Worm (Caenorhabditis elegans) whole organism, young adult: Measurements from ENCODE around the gene C14C6.2.

Source experiments
- B0035.1 ChIP-seq: sonication (generic microtip); optimal IDR thresholded peaks from 2 replicates; lab custom pipeline; 2016; ENCODE audit warnings: missing genetic modification characterization, mild to moderate bottlenecking, missing compliant biosample characterization, missing genotype, missing genetic modification reagents
- F37B4.10 ChIP-seq: fragments of 200-800 bp; sonication (Bioruptor generic); IDR thresholded peaks from 2 replicates; pipeline ENCODE4 v1.3.6; 2022; ENCODE audit warnings: missing genetic modification characterization, missing compliant biosample characterization
- F57A8.1 ChIP-seq: fragments of 200-800 bp; sonication (Bioruptor generic); optimal IDR thresholded peaks from 2 replicates; lab custom pipeline; 2018; ENCODE audit warnings: mild to moderate bottlenecking, missing genetic modification characterization, moderate library complexity, missing compliant biosample characterization
- F57C9.4 ChIP-seq: sonication (generic microtip); optimal IDR thresholded peaks from 2 replicates; lab custom pipeline; 2017; ENCODE audit warnings: mild to moderate bottlenecking, missing genetic modification characterization, missing compliant biosample characterization
- K11D2.4 ChIP-seq: fragments of 200-800 bp; sonication (Bioruptor generic); IDR thresholded peaks from 2 replicates; pipeline ENCODE4 v1.3.6; 2022; ENCODE audit warnings: missing genetic modification reagents, missing genetic modification characterization, missing compliant biosample characterization
- K12H6.12 ChIP-seq: fragments of 200-800 bp; sonication (Bioruptor generic); optimal IDR thresholded peaks from 2 replicates; lab custom pipeline; 2018; ENCODE audit warnings: mild to moderate bottlenecking, missing genetic modification characterization, missing compliant biosample characterization
- ZK185.1 ChIP-seq: sonication (generic microtip); optimal IDR thresholded peaks from 2 replicates; lab custom pipeline; 2016; ENCODE audit warnings: mild to moderate bottlenecking, missing genetic modification characterization, missing compliant biosample characterization; ENCODE audit not compliant: poor library complexity, severe bottlenecking
- akir-1 ChIP-seq: fragments of 200-800 bp; sonication (Bioruptor generic); optimal IDR thresholded peaks from 2 replicates; lab custom pipeline; 2018; ENCODE audit warnings: mild to moderate bottlenecking, missing genetic modification characterization, moderate library complexity, missing compliant biosample characterization
- bed-2 ChIP-seq: fragments of 200-800 bp; sonication (Bioruptor generic); IDR thresholded peaks from 2 replicates; pipeline ENCODE4 v1.3.6; 2022; ENCODE audit warnings: missing genetic modification reagents, missing genetic modification characterization, missing compliant biosample characterization
- ccch-3 ChIP-seq: fragments of 200-800 bp; sonication (Bioruptor generic); optimal IDR thresholded peaks from 2 replicates; lab custom pipeline; 2018; ENCODE audit warnings: mild to moderate bottlenecking, missing genetic modification characterization, missing compliant biosample characterization
- cebp-2 ChIP-seq: fragments of 200-800 bp; sonication (Bioruptor generic); IDR thresholded peaks from 2 replicates; pipeline ENCODE4 v1.3.6; 2022; ENCODE audit warnings: missing genetic modification characterization, missing compliant biosample characterization
- ceh-27 ChIP-seq: fragments of 200-800 bp; sonication (Bioruptor generic); optimal IDR thresholded peaks from 2 replicates; lab custom pipeline; 2018; ENCODE audit warnings: mild to moderate bottlenecking, missing genetic modification characterization, moderate library complexity, missing compliant biosample characterization
- chd-7 ChIP-seq: sonication (generic microtip); optimal IDR thresholded peaks from 2 replicates; lab custom pipeline; 2016; ENCODE audit warnings: mild to moderate bottlenecking, missing genetic modification characterization, moderate library complexity, missing compliant biosample characterization
- die-1 ChIP-seq: sonication (generic microtip); optimal IDR thresholded peaks from 2 replicates; lab custom pipeline; 2016; ENCODE audit warnings: missing genotype, mild to moderate bottlenecking, missing genetic modification characterization, missing compliant biosample characterization
- egl-18 ChIP-seq: fragments of 200-800 bp; sonication (Bioruptor generic); IDR thresholded peaks from 2 replicates; pipeline ENCODE4 v1.3.6; 2022; ENCODE audit warnings: missing genetic modification reagents, missing genetic modification characterization, missing compliant biosample characterization
- ekl-4 ChIP-seq: fragments of 200-800 bp; sonication (Bioruptor generic); IDR thresholded peaks from 2 replicates; pipeline ENCODE4 v1.3.6; 2022; ENCODE audit warnings: missing genetic modification reagents, missing genetic modification characterization, missing compliant biosample characterization
- ets-4 ChIP-seq: fragments of 200-800 bp; sonication (Bioruptor generic); optimal IDR thresholded peaks from 2 replicates; lab custom pipeline; 2018; ENCODE audit warnings: mild to moderate bottlenecking, missing genetic modification characterization, missing compliant biosample characterization
- fkh-3 ChIP-seq: sonication (generic microtip); optimal IDR thresholded peaks from 2 replicates; lab custom pipeline; 2016; ENCODE audit warnings: mild to moderate bottlenecking, missing genetic modification characterization, missing compliant biosample characterization
- gei-17 ChIP-seq: fragments of 200-800 bp; sonication (Bioruptor generic); optimal IDR thresholded peaks from 2 replicates; lab custom pipeline; 2018; ENCODE audit warnings: mild to moderate bottlenecking, missing genetic modification characterization, missing compliant biosample characterization
- hlh-26 ChIP-seq: fragments of 200-800 bp; sonication (Bioruptor generic); conservative IDR thresholded peaks from 2 replicates; pipeline ENCODE4 v1.3.6; 2022; ENCODE audit warnings: missing genetic modification reagents, missing genetic modification characterization, missing compliant biosample characterization
- hrde-1 ChIP-seq: sonication (generic microtip); optimal IDR thresholded peaks from 2 replicates; lab custom pipeline; 2016; ENCODE audit warnings: missing genetic modification characterization, mild to moderate bottlenecking, missing compliant biosample characterization, moderate library complexity, missing genotype, missing genetic modification reagents, borderline replicate concordance
- let-526 ChIP-seq: fragments of 200-800 bp; sonication (Bioruptor generic); IDR thresholded peaks from 2 replicates; pipeline ENCODE4 v1.3.6; 2022; ENCODE audit warnings: missing genetic modification reagents, missing genetic modification characterization, missing compliant biosample characterization
- let-607 ChIP-seq, 2 experiments: fragments of 200-800 bp in 1 of 2; sonication (Bioruptor generic) in 1 of 2; sonication (generic microtip) in 1 of 2; optimal IDR thresholded peaks; 2 replicates each; lab custom pipeline; 2016 to 2018; ENCODE audit warnings: mild to moderate bottlenecking in 2 of 2, missing compliant biosample characterization in 2 of 2, missing genetic modification characterization in 2 of 2, moderate library complexity in 2 of 2, missing genotype in 1 of 2
- lin-26 ChIP-seq: fragments of 200-800 bp; sonication (Bioruptor generic); IDR thresholded peaks from 2 replicates; pipeline ENCODE4 v1.3.6; 2022; ENCODE audit warnings: missing genetic modification reagents, missing genetic modification characterization, missing compliant biosample characterization
- lir-1 ChIP-seq: fragments of 200-800 bp; sonication (Bioruptor generic); conservative IDR thresholded peaks from 2 replicates; pipeline ENCODE4 v1.3.6; 2022; ENCODE audit warnings: missing genetic modification reagents, missing genetic modification characterization, missing compliant biosample characterization
- madf-3 ChIP-seq: fragments of 200-800 bp; sonication (Bioruptor generic); IDR thresholded peaks from 2 replicates; pipeline ENCODE4 v1.3.6; 2022; ENCODE audit warnings: missing genetic modification reagents, missing genetic modification characterization, missing compliant biosample characterization
- madf-8 ChIP-seq: fragments of 200-800 bp; sonication (Bioruptor generic); conservative IDR thresholded peaks from 2 replicates; pipeline ENCODE4 v1.3.6; 2022; ENCODE audit warnings: missing genetic modification reagents, missing genetic modification characterization, missing compliant biosample characterization
- mcd-1 ChIP-seq: fragments of 200-800 bp; sonication (Bioruptor generic); IDR thresholded peaks from 2 replicates; pipeline ENCODE4 v1.3.6; 2022; ENCODE audit warnings: missing genetic modification reagents, missing genetic modification characterization, missing compliant biosample characterization
- mel-28 ChIP-seq: sonication (generic microtip); optimal IDR thresholded peaks from 2 replicates; lab custom pipeline; 2016; ENCODE audit warnings: borderline replicate concordance, mild to moderate bottlenecking, missing genetic modification characterization, missing compliant biosample characterization
- mes-4 ChIP-seq: sonication (generic microtip); optimal IDR thresholded peaks from 2 replicates; lab custom pipeline; 2016; ENCODE audit warnings: missing genotype, missing genetic modification characterization, missing compliant biosample characterization
- mxl-1 ChIP-seq: sonication (generic microtip); optimal IDR thresholded peaks from 2 replicates; lab custom pipeline; 2016; ENCODE audit warnings: missing genetic modification characterization, missing compliant biosample characterization
- nfya-2 ChIP-seq: fragments of 200-800 bp; sonication (Bioruptor generic); IDR thresholded peaks from 2 replicates; pipeline ENCODE4 v1.3.6; 2022; ENCODE audit warnings: missing genetic modification reagents, missing genetic modification characterization, missing compliant biosample characterization
- nhr-179 ChIP-seq: sonication (generic microtip); optimal IDR thresholded peaks from 2 replicates; lab custom pipeline; 2016; ENCODE audit warnings: mild to moderate bottlenecking, missing genetic modification characterization, missing compliant biosample characterization
- nhr-27 ChIP-seq: fragments of 200-800 bp; sonication (Bioruptor generic); optimal IDR thresholded peaks from 2 replicates; lab custom pipeline; 2018; ENCODE audit warnings: mild to moderate bottlenecking, missing genetic modification characterization, moderate library complexity, missing compliant biosample characterization
- repo-1 ChIP-seq: sonication (generic microtip); optimal IDR thresholded peaks from 2 replicates; lab custom pipeline; 2017; ENCODE audit warnings: mild to moderate bottlenecking, missing genetic modification characterization, missing compliant biosample characterization
- sdz-38 ChIP-seq: sonication (generic microtip); optimal IDR thresholded peaks from 2 replicates; lab custom pipeline; 2016; ENCODE audit warnings: missing genotype, missing genetic modification characterization, missing compliant biosample characterization
- sea-2 ChIP-seq: fragments of 200-800 bp; sonication (Bioruptor generic); IDR thresholded peaks from 2 replicates; pipeline ENCODE4 v1.3.6; 2022; ENCODE audit warnings: missing genetic modification characterization, missing compliant biosample characterization
- snpc-4 ChIP-seq, 5 experiments: fragments of 150-350 bp in 1 of 5; sonication (generic microtip) in 4 of 5; optimal IDR thresholded peaks; 2 replicates each; lab custom pipeline; 2014 to 2018; ENCODE audit warnings: missing genetic modification characterization in 5 of 5, missing biosample characterization in 3 of 5, antibody characterized with exemption in 2 of 5, mild to moderate bottlenecking in 2 of 5, missing compliant biosample characterization in 2 of 5, missing genotype in 2 of 5, moderate library complexity in 2 of 5, missing genetic modification reagents in 1 of 5
- tlf-1 ChIP-seq: fragments of 200-800 bp; sonication (Bioruptor generic); optimal IDR thresholded peaks from 2 replicates; lab custom pipeline; 2018; ENCODE audit warnings: mild to moderate bottlenecking, missing genetic modification characterization, missing compliant biosample characterization
- zfh-2 ChIP-seq: fragments of 200-800 bp; sonication (Bioruptor generic); conservative IDR thresholded peaks from 2 replicates; pipeline ENCODE4 v1.3.6; 2022; ENCODE audit warnings: missing genetic modification reagents, missing genetic modification characterization, missing compliant biosample characterization
- ztf-25 ChIP-seq: fragments of 200-800 bp; sonication (Bioruptor generic); IDR thresholded peaks from 2 replicates; pipeline ENCODE4 v1.3.6; 2022; ENCODE audit warnings: missing genetic modification reagents, missing genetic modification characterization, missing compliant biosample characterization
- ztf-28 ChIP-seq: fragments of 200-800 bp; sonication (Bioruptor generic); IDR thresholded peaks from 2 replicates; pipeline ENCODE4 v1.3.6; 2022; ENCODE audit warnings: missing genetic modification reagents, missing genetic modification characterization, missing compliant biosample characterization

Gene C14C6.2

ce11 chrV:590182-590581, 27.2 kb downstream of the C14C6.2 start, which contains the start of gene ZK488.6:
TSS of gene ZK488.6 (plus strand) at chrV:590482.
- no peak for TF ChIP-seq mcd-1
- TF ChIP-seq cebp-2 (GFP tag; lab: Robert Waterston, UW), result no peak
- no peak for TF ChIP-seq egl-18 (GFP tag; lab: Robert Waterston, UW)
- TF ChIP-seq, all 124 proteins: peak for 0

ce11 chrV:592959-593358, 30.0 kb downstream of the C14C6.2 start, which contains the start of gene ZK488.5:
TSS of gene ZK488.5 (plus strand) at chrV:593259.
- no peak for TF ChIP-seq chd-7 (tag; lab: Kevin White, UChicago)
- TF ChIP-seq sdz-38 (tag; lab: Kevin White, UChicago), result no peak
- no peak for TF ChIP-seq K12H6.12 (tag; lab: Kevin White, UChicago)
- TF ChIP-seq nfya-2 (GFP tag; lab: Robert Waterston, UW), result no peak
- no peak for TF ChIP-seq zfh-2 (GFP tag; lab: Robert Waterston, UW)
- TF ChIP-seq nhr-27, result no peak
- no peak for TF ChIP-seq tlf-1 (GFP tag; lab: Kevin White, UChicago)
- no peak for TF ChIP-seq ekl-4 (GFP tag; lab: Robert Waterston, UW)
- no peak for TF ChIP-seq ceh-27 (GFP tag; lab: Kevin White, UChicago)
- no peak for TF ChIP-seq ZK185.1 (tag; lab: Kevin White, UChicago)
- TF ChIP-seq mes-4 (tag; lab: Kevin White, UChicago), result no peak
- TF ChIP-seq gei-17 (GFP tag; lab: Kevin White, UChicago), result no peak
- no peak for TF ChIP-seq fkh-3
- TF ChIP-seq mcd-1, result no peak
- no peak for TF ChIP-seq mxl-1
- no peak for TF ChIP-seq ets-4 (GFP tag; lab: Kevin White, UChicago)
- no peak for TF ChIP-seq let-526 (GFP tag; lab: Robert Waterston, UW)

DNA sequence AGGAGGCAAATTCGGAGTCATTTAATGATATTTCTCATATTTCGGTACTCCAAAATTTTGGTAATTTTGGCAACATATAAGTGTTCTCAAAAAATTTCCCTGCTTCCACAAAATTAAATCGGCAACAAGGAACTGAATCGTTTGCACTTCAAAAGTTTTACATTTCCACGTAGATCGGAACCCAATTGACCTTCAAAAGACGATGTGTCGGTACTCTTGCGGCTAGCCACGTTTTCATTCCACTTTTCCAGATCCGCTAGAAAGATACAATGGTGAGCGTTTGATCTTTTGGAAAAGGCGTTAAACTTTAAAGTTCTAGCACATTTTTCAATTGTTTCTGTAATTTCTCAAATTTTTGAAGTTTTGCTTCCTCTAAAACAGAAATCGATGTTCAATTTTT, 34.0 kb downstream of the C14C6.2 start:
- TF ChIP-seq bed-2 (GFP tag; lab: Robert Waterston, UW), result no peak

ce11 chrV:597823-598222, 34.9 kb downstream of the C14C6.2 start:
- TF ChIP-seq nhr-179 (tag; lab: Kevin White, UChicago) (no peak), F57C9.4 (no peak), let-607 (tag; optimal IDR thresholded peaks at IDR 0.05; lab: Kevin White, UChicago) (no peak), sea-2 (GFP tag; lab: Robert Waterston, UW) (no peak), B0035.1 (no peak), lir-1 (GFP tag; lab: Robert Waterston, UW) (no peak), lin-26 (GFP tag; lab: Robert Waterston, UW) (no peak), hrde-1 (tag; lab: Kevin White, UChicago) (no peak)
- TF ChIP-seq, all 124 proteins: peak for 0

DNA sequence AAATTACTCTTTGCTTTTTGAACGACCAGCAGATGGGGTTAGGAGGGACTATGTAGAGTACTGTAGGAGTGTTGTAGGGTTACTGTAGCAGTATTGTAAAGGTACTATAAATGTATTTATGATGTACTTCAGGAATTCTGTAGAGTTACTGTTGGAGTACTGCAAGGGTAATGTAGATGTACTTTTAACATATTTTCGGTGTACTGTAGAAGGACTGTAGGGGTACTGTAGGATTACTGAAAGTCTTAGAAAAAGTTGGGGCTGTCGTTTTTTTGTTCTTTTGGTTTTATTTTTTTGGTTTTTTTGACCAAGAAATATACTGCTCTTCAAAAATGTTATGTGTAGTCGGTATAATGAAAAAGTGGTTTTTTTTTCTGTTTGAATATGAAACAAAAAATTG, 35.7 kb downstream of the C14C6.2 start:
- TF ChIP-seq mel-28 (no peak), madf-3 (GFP tag; lab: Robert Waterston, UW) (no peak), akir-1 (GFP tag; lab: Kevin White, UChicago) (no peak), F37B4.10 (GFP tag; lab: Robert Waterston, UW) (no peak), madf-8 (no peak), mes-4 (tag; lab: Kevin White, UChicago) (no peak), die-1 (tag; lab: Kevin White, UChicago) (no peak), ccch-3 (no peak), repo-1 (no peak), snpc-4 (GFP tag; optimal IDR thresholded peaks at IDR 0.05; lab: Kevin White, UChicago) (no peak), snpc-4 (tag; optimal IDR thresholded peaks at IDR 0.05; lab: Kevin White, UChicago) (no peak), B0035.1 (no peak), sdz-38 (tag; lab: Kevin White, UChicago) (no peak), ztf-25 (GFP tag; lab: Robert Waterston, UW) (no peak), F57A8.1 (GFP tag; lab: Kevin White, UChicago) (no peak), K11D2.4 (GFP tag; lab: Robert Waterston, UW) (no peak), ztf-28 (GFP tag; lab: Robert Waterston, UW) (no peak), hlh-26 (GFP tag; lab: Robert Waterston, UW) (no peak)
